Worm (Caenorhabditis elegans) whole organism, L4 larva: Measurements from ENCODE around the gene dmsr-5.
A peak's percentile ranks its signal among the peaks of the same experiment; 100 is the strongest.
"Not testable (repeated sequence)": the region's sequence is repeated elsewhere in the genome, so short reads cannot be mapped to it uniquely, and the experiment has no call there.

ENCODE experiments used
- D1046.2 ChIP-seq: fragments of 200-800 bp; sonication (Bioruptor generic); IDR thresholded peaks from 2 replicates; pipeline ENCODE4 v1.3.6; 2022; ENCODE audit warnings: missing genetic modification characterization, missing compliant biosample characterization
- F26F4.8 ChIP-seq: fragments of 200-800 bp; sonication (Bioruptor generic); conservative IDR thresholded peaks from 2 replicates; pipeline ENCODE4 v1.3.6; 2022; ENCODE audit warnings: missing genetic modification characterization, missing compliant biosample characterization
- R02D3.7 ChIP-seq: fragments of 150-350 bp; sonication (generic microtip); optimal IDR thresholded peaks from 3 replicates; lab custom pipeline; 2014; ENCODE audit warnings: missing biosample characterization, missing genetic modification characterization
- T20F7.1 ChIP-seq: fragments of 200-800 bp; sonication (Bioruptor generic); optimal IDR thresholded peaks from 2 replicates; lab custom pipeline; 2018; ENCODE audit warnings: mild to moderate bottlenecking, missing genetic modification characterization, missing compliant biosample characterization
- T26A8.4 ChIP-seq: fragments of 200-800 bp; sonication (Bioruptor generic); IDR thresholded peaks from 2 replicates; pipeline ENCODE4 v1.3.6; 2022; ENCODE audit warnings: missing genetic modification characterization, missing compliant biosample characterization
- Y5F2A.4 ChIP-seq: fragments of 200-800 bp; sonication (Bioruptor generic); optimal IDR thresholded peaks from 2 replicates; lab custom pipeline; 2018; ENCODE audit warnings: mild to moderate bottlenecking, missing genetic modification characterization, missing compliant biosample characterization
- Y75B8A.6 ChIP-seq: fragments of 200-800 bp; sonication (Bioruptor generic); IDR thresholded peaks from 2 replicates; pipeline ENCODE4 v1.3.6; 2022; ENCODE audit warnings: missing genetic modification reagents, missing genetic modification characterization, missing compliant biosample characterization
- ZK337.2 ChIP-seq: fragments of 200-800 bp; sonication (Bioruptor generic); IDR thresholded peaks from 2 replicates; pipeline ENCODE4 v1.3.6; 2022; ENCODE audit warnings: missing genetic modification reagents, missing genetic modification characterization, missing compliant biosample characterization
- ZK546.5 ChIP-seq, 2 experiments: sonication (generic microtip); optimal IDR thresholded peaks; 2 replicates each; lab custom pipeline; 2017; ENCODE audit warnings: missing biosample characterization in 2 of 2, missing genetic modification characterization in 2 of 2
- aha-1 ChIP-seq: fragments of 150-350 bp; peaks from one replicate; lab custom pipeline; 2014; ENCODE audit warnings: missing biosample characterization, missing genetic modification characterization
- ama-1 ChIP-seq: fragments of 150-350 bp; optimal IDR thresholded peaks from 2 replicates; lab custom pipeline; 2014; ENCODE audit warnings: inconsistent platforms, mixed read lengths
- ceh-82 ChIP-seq: sonication (generic microtip); optimal IDR thresholded peaks from 2 replicates; lab custom pipeline; 2017; ENCODE audit warnings: missing biosample characterization, missing genetic modification characterization
- cey-2 ChIP-seq: sonication (generic microtip); optimal IDR thresholded peaks from 3 replicates; lab custom pipeline; 2017; ENCODE audit warnings: missing genetic modification characterization, mild to moderate bottlenecking, missing compliant biosample characterization, antibody characterized with exemption, borderline replicate concordance; ENCODE audit not compliant: insufficient read depth
- ctbp-1 ChIP-seq: fragments of 200-800 bp; sonication (Bioruptor generic); IDR thresholded peaks from 2 replicates; pipeline ENCODE4 v1.3.6; 2022; ENCODE audit warnings: missing genetic modification reagents, missing genetic modification characterization, missing compliant biosample characterization
- dmd-8 ChIP-seq: fragments of 200-800 bp; sonication (Bioruptor generic); IDR thresholded peaks from 2 replicates; pipeline ENCODE4 v1.3.6; 2022; ENCODE audit warnings: missing genetic modification characterization, missing compliant biosample characterization
- dmd-9 ChIP-seq: fragments of 200-800 bp; sonication (Bioruptor generic); IDR thresholded peaks from 2 replicates; pipeline ENCODE4 v1.3.6; 2022; ENCODE audit warnings: missing genetic modification reagents, missing genetic modification characterization, missing compliant biosample characterization
- dve-1 ChIP-seq: sonication (generic microtip); optimal IDR thresholded peaks from 2 replicates; lab custom pipeline; 2017; ENCODE audit warnings: antibody characterized with exemption, mild to moderate bottlenecking, missing genetic modification characterization, missing compliant biosample characterization; ENCODE audit not compliant: insufficient read depth
- egl-27 ChIP-seq: sonication (generic microtip); optimal IDR thresholded peaks from 3 replicates; lab custom pipeline; 2017; ENCODE audit warnings: missing biosample characterization, missing genetic modification reagents, missing genetic modification characterization
- egl-43 ChIP-seq: fragments of 200-800 bp; sonication (Bioruptor generic); IDR thresholded peaks from 2 replicates; pipeline ENCODE4 v1.3.6; 2022; ENCODE audit warnings: missing genetic modification reagents, missing genetic modification characterization, missing compliant biosample characterization
- fos-1 ChIP-seq: fragments of 150-350 bp; optimal IDR thresholded peaks from 2 replicates; lab custom pipeline; 2014; ENCODE audit warnings: missing biosample characterization, missing genetic modification characterization
- lim-7 ChIP-seq: fragments of 200-800 bp; sonication (Bioruptor generic); IDR thresholded peaks from 2 replicates; pipeline ENCODE4 v1.3.6; 2022; ENCODE audit warnings: missing genetic modification characterization, missing compliant biosample characterization
- lin-13 ChIP-seq: fragments of 150-350 bp; optimal IDR thresholded peaks from 2 replicates; lab custom pipeline; 2014; ENCODE audit warnings: missing biosample characterization, missing genetic modification reagents, missing genetic modification characterization
- lin-38 ChIP-seq: fragments of 200-800 bp; sonication (Bioruptor generic); IDR thresholded peaks from 2 replicates; pipeline ENCODE4 v1.3.6; 2022; ENCODE audit warnings: missing genetic modification reagents, missing genetic modification characterization, missing compliant biosample characterization
- lsy-2 ChIP-seq, 2 experiments: fragments of 150-350 bp in 1 of 2; sonication (generic microtip) in 1 of 2; optimal IDR thresholded peaks; 2 replicates each; lab custom pipeline; 2014 to 2017; ENCODE audit warnings: missing biosample characterization in 2 of 2, missing genetic modification characterization in 2 of 2
- madf-5 ChIP-seq, 2 experiments: fragments of 200-800 bp; sonication (Bioruptor generic); IDR thresholded peaks; 2 replicates each; pipeline ENCODE4 v1.3.6; 2022; ENCODE audit warnings: missing compliant biosample characterization in 2 of 2, missing genetic modification characterization in 2 of 2
- madf-9 ChIP-seq: fragments of 200-800 bp; sonication (Bioruptor generic); conservative IDR thresholded peaks from 2 replicates; pipeline ENCODE4 v1.3.6; 2022; ENCODE audit warnings: missing genetic modification reagents, missing genetic modification characterization, missing compliant biosample characterization
- mep-1 ChIP-seq: fragments of 150-350 bp; sonication (generic microtip); optimal IDR thresholded peaks from 3 replicates; lab custom pipeline; 2014; ENCODE audit warnings: missing biosample characterization, missing genetic modification characterization
- mes-2 ChIP-seq: sonication (generic microtip); optimal IDR thresholded peaks from 2 replicates; lab custom pipeline; 2016; ENCODE audit warnings: missing genotype, mild to moderate bottlenecking, missing genetic modification characterization, missing compliant biosample characterization; ENCODE audit not compliant: poor library complexity, severe bottlenecking
- mxl-2 ChIP-seq: fragments of 200-800 bp; sonication (Bioruptor generic); conservative IDR thresholded peaks from 2 replicates; pipeline ENCODE4 v1.3.6; 2022; ENCODE audit warnings: missing genetic modification reagents, missing genetic modification characterization, missing compliant biosample characterization
- nhr-10 ChIP-seq: fragments of 150-350 bp; optimal IDR thresholded peaks from 2 replicates; lab custom pipeline; 2014; ENCODE audit warnings: missing biosample characterization, missing genetic modification characterization
- nhr-25 ChIP-seq: sonication (generic microtip); optimal IDR thresholded peaks from 2 replicates; lab custom pipeline; 2017; ENCODE audit warnings: missing genetic modification characterization, mild to moderate bottlenecking, missing compliant biosample characterization, antibody characterized with exemption, moderate library complexity, borderline replicate concordance; ENCODE audit not compliant: insufficient read depth
- nhr-48 ChIP-seq: sonication (generic microtip); optimal IDR thresholded peaks from 2 replicates; lab custom pipeline; 2016; ENCODE audit warnings: mild to moderate bottlenecking, missing genetic modification characterization, missing compliant biosample characterization
- pha-4 ChIP-seq, 2 experiments: fragments of 150-350 bp in 1 of 2; fragments of 200-800 bp in 1 of 2; sonication (Bioruptor generic) in 1 of 2; IDR thresholded peaks in 1 of 2; optimal IDR thresholded peaks in 1 of 2; 2 replicates each; pipeline versions ENCODE4 v1.3.6 to Lab custom; 2014 to 2022; ENCODE audit warnings: missing genetic modification characterization in 2 of 2, missing genetic modification reagents in 2 of 2, missing biosample characterization in 1 of 2, missing compliant biosample characterization in 1 of 2
- set-16 ChIP-seq: fragments of 200-800 bp; sonication (Bioruptor generic); IDR thresholded peaks from 2 replicates; pipeline ENCODE4 v1.3.6; 2022; ENCODE audit warnings: missing genetic modification reagents, missing genetic modification characterization, missing compliant biosample characterization
- skn-1 ChIP-seq: fragments of 150-350 bp; optimal IDR thresholded peaks from 2 replicates; lab custom pipeline; 2014; ENCODE audit warnings: missing biosample characterization, missing genetic modification characterization
- snpc-1.2 ChIP-seq: fragments of 200-800 bp; sonication (Bioruptor generic); IDR thresholded peaks from 2 replicates; pipeline ENCODE4 v1.3.6; 2022; ENCODE audit warnings: missing genetic modification reagents, missing genetic modification characterization, missing compliant biosample characterization
- spr-3 ChIP-seq: fragments of 200-800 bp; sonication (Bioruptor generic); optimal IDR thresholded peaks from 2 replicates; lab custom pipeline; 2018; ENCODE audit warnings: mild to moderate bottlenecking, missing genetic modification characterization, missing compliant biosample characterization
- tra-1 ChIP-seq: fragments of 200-800 bp; sonication (Bioruptor generic); IDR thresholded peaks from 2 replicates; pipeline ENCODE4 v1.3.6; 2022; ENCODE audit warnings: missing genetic modification reagents, missing genetic modification characterization, missing compliant biosample characterization
- unc-130 ChIP-seq: sonication (generic microtip); optimal IDR thresholded peaks from 2 replicates; lab custom pipeline; 2016; ENCODE audit warnings: missing genetic modification reagents, missing genetic modification characterization, missing compliant biosample characterization
- unc-39 ChIP-seq: sonication (generic microtip); optimal IDR thresholded peaks from 2 replicates; lab custom pipeline; 2017; ENCODE audit warnings: missing biosample characterization, missing genetic modification characterization
- zfp-2 ChIP-seq: sonication (generic microtip); optimal IDR thresholded peaks from 2 replicates; lab custom pipeline; 2016; ENCODE audit warnings: mild to moderate bottlenecking, missing genetic modification characterization, missing compliant biosample characterization
- zfp-3 ChIP-seq: fragments of 200-800 bp; sonication (Bioruptor generic); conservative IDR thresholded peaks from 2 replicates; pipeline ENCODE4 v1.3.6; 2022; ENCODE audit warnings: missing genetic modification reagents, missing genetic modification characterization, missing compliant biosample characterization

Gene dmsr-5

ce11 chrIII:10987561-10988184, 7.4 kb downstream of the dmsr-5 start, which contains the start of gene col-94 (continued):
- no peak for TF ChIP-seq F26F4.8 (GFP tag; lab: Robert Waterston, UW)
- no peak for TF ChIP-seq zfp-2
- TF ChIP-seq fos-1: no peak
- no peak for TF ChIP-seq ZK546.5 (tag; optimal IDR thresholded peaks at IDR 0.05; lab: Kevin White, UChicago)
- TF ChIP-seq snpc-1.2: no peak
- no peak for TF ChIP-seq spr-3 (GFP tag; lab: Kevin White, UChicago)
- TF ChIP-seq ceh-82 (tag; lab: Kevin White, UChicago): no peak
- TF ChIP-seq Y75B8A.6 (GFP tag; lab: Robert Waterston, UW): no peak
- TF ChIP-seq skn-1 (tag; lab: Kevin White, UChicago): no peak
- TF ChIP-seq Y5F2A.4 (GFP tag; lab: Kevin White, UChicago): no peak
- no peak for TF ChIP-seq nhr-25
- no peak for TF ChIP-seq unc-39 (tag; lab: Kevin White, UChicago)
- TF ChIP-seq lsy-2 (tag; optimal IDR thresholded peaks at IDR 0.05; lab: Kevin White, UChicago): no peak
- no peak for TF ChIP-seq nhr-48 (tag; lab: Kevin White, UChicago)
- TF ChIP-seq dmd-9: no peak

- TF ChIP-seq aha-1 (tag; lab: Kevin White, UChicago) (peak; percentile 87), ama-1 (peak; percentile 22), mes-2 (tag; lab: Kevin White, UChicago) (peak; percentile 13)
- TF ChIP-seq, all 104 proteins: peak for 3; not testable (repeated sequence) for 101
Observed at ce11 chrIII:10986438-10986837, 8.6 kb downstream of the dmsr-5 start.

ce11 chrIII:10985559-10986036, 9.5 kb downstream of the dmsr-5 start, which contains the start of gene col-93:
Gene col-93 (minus strand): TSS chrIII:10985609.
- TF ChIP-seq lin-13: no peak
- no peak for TF ChIP-seq ZK337.2 (GFP tag; lab: Robert Waterston, UW)
- TF ChIP-seq egl-27 (tag; lab: Kevin White, UChicago): no peak
- peak; percentile 67 for TF ChIP-seq nhr-10 (tag; lab: Kevin White, UChicago)
- no peak for TF ChIP-seq zfp-3 (GFP tag; lab: Robert Waterston, UW)
- TF ChIP-seq R02D3.7 (tag; lab: Kevin White, UChicago): no peak
- TF ChIP-seq mes-2 (tag; lab: Kevin White, UChicago): peak; percentile 12
- no peak for TF ChIP-seq T20F7.1 (GFP tag; lab: Kevin White, UChicago)
- TF ChIP-seq mep-1: no peak
- peak; percentile 48 for TF ChIP-seq nhr-25
- no peak for TF ChIP-seq madf-9 (GFP tag; lab: Robert Waterston, UW)
- no peak for TF ChIP-seq unc-130 (GFP tag; lab: Kevin White, UChicago)
- TF ChIP-seq D1046.2: no peak
- no peak for TF ChIP-seq lim-7
- peak; percentile 20 for TF ChIP-seq cey-2
- TF ChIP-seq dve-1: peak; percentile 21

- TF ChIP-seq pha-4 (GFP tag; IDR thresholded peaks at IDR 0.05; lab: Robert Waterston, UW) (peak; percentile 45; the same call in 1 of the 2 replicates), set-16 (GFP tag; lab: Robert Waterston, UW) (peak; percentile 99), lin-38 (GFP tag; lab: Robert Waterston, UW) (peak; percentile 18; the same call in 1 of the 2 replicates), dmd-8 (GFP tag; lab: Robert Waterston, UW) (0 out of 2 replicates have a peak, but pooled peaks have one; percentile 55), ctbp-1 (GFP tag; lab: Robert Waterston, UW) (peak; percentile 38; the same call in 1 of the 2 replicates), egl-43 (GFP tag; lab: Robert Waterston, UW) (0 out of 2 replicates have a peak, but pooled peaks have one; percentile 24), mxl-2 (GFP tag; lab: Robert Waterston, UW) (0 out of 2 replicates have a peak, but pooled peaks have one; percentile 42), D1046.2 (0 out of 2 replicates have a peak, but pooled peaks have one; percentile 50), lim-7 (peak; percentile 45; the same call in 1 of the 2 replicates), madf-5 (GFP tag; IDR thresholded peaks at IDR 0.05; lab: Robert Waterston, UW) (peak in 1 of 2 experiments; percentile 96; a peak in 2 of 4 replicates), T26A8.4 (GFP tag; lab: Robert Waterston, UW) (0 out of 2 replicates have a peak, but pooled peaks have one; percentile 33), tra-1 (GFP tag; lab: Robert Waterston, UW) (peak; percentile 59; the same call in 1 of the 2 replicates), madf-9 (GFP tag; lab: Robert Waterston, UW) (0 out of 2 replicates have a peak, but pooled peaks have one; percentile 39)
- not testable (repeated sequence) for TF ChIP-seq pha-4 (tag; optimal IDR thresholded peaks at IDR 0.05; lab: Kevin White, UChicago)
Observed at ce11 chrIII:10984749-10985148, 10.3 kb downstream of the dmsr-5 start.
